Fruit fly (Drosophila melanogaster): Measurements from ENCODE around the gene trh.

The trh gene

DNA sequence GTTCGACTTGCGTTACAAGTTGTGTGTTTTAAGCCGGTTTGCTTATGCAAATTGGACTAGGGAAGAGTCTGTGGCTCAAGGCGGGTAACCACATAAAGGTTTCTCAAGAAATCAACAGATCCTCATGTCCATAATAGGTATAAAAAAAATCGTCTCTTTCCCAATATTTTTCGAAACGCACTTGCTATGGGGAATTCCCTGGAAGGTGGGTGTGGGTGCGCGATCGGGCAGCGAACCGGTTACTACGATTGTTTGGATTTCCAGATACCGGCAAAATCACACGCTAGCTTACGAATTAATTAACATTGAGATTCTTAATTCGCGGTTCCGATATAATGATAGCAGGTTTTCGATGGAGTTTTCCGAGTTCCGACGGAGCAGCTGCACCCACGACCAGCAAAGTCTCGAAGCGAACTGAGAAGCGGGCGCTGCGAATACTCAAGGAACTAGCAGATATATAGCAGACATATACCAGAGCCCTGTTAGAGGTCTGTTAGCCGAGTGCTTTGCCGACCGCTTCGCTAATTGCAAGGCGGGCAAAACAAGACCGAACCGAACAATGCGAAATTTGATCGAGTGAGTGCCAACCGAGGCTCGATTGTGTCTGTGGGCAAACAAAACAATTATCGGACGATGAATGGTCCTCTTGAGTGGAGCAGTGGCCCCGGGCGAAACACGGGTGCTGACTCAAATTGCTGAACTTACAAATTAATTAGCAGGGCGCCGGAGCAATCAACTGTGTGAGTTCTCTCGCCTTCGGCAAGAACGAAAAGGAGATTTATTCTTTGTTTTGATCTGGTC is 51.2 kb downstream of the trh start (continued):
- peak; percentile 81; the same call in 2 of the 4 replicates for TF ChIP-seq chinmo (GFP tag; IDR thresholded peaks at IDR 0.05; ENCODE audit: partially characterized antibody)
- TF ChIP-seq exex (tag; optimal IDR thresholded peaks at IDR 0.05) = no peak
- TF ChIP-seq ash1 (GFP tag; optimal IDR thresholded peaks at IDR 0.05) = no peak
- peak; percentile 26; the same call in 1 of the 2 replicates for TF ChIP-seq Bgb (GFP tag; IDR thresholded peaks at IDR 0.05; ENCODE audit: partially characterized antibody)
- no peak for TF ChIP-seq dpn (GFP tag; optimal IDR thresholded peaks at IDR 0.05)
- no peak for TF ChIP-seq pfk (GFP tag; optimal IDR thresholded peaks at IDR 0.05)
- TF ChIP-seq CG30020 (tag; optimal IDR thresholded peaks at IDR 0.05) = no peak
- no peak for TF ChIP-seq CTCF (GFP tag; optimal IDR thresholded peaks at IDR 0.05)
- TF ChIP-seq kni (GFP tag; optimal IDR thresholded peaks at IDR 0.05) = no peak
- TF ChIP-seq Dip2 (GFP tag; IDR thresholded peaks at IDR 0.05) = no peak
- no peak for TF ChIP-seq emc (GFP tag; optimal IDR thresholded peaks at IDR 0.05)
- no peak for TF ChIP-seq NK7.1 (GFP tag; optimal IDR thresholded peaks at IDR 0.05)
- TF ChIP-seq abd-A (tag; optimal IDR thresholded peaks at IDR 0.05) = peak; percentile 44

DNA sequence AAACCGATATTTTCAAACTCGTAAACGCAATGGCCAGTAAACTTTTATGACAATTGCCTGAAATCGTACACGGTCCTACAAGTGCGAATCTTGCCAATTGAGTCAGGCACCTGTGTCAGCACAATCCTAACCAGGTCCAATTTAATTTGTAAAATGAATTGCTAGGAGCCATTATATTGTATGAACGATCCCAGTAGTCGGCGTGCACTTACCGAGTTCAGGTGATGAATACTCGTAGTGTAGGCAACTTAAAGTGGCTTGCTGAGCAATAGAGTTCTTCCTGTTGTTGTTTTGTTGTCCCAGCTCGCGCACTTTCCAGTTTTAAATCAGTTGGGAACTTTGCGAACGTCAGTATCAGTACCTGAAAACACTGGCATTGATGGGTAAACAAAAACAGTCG is 51.9 kb downstream of the trh start:
- TF ChIP-seq CG11085 (GFP tag; IDR thresholded peaks at IDR 0.05) (no peak), Dbx (GFP tag; IDR thresholded peaks at IDR 0.05) (no peak), CG11247 (GFP tag; IDR thresholded peaks at IDR 0.05) (no peak), CG34422 (GFP tag; IDR thresholded peaks at IDR 0.05) (no peak), CG5953 (GFP tag; IDR thresholded peaks at IDR 0.05) (no peak), crc (GFP tag; optimal IDR thresholded peaks at IDR 0.05) (no peak), CG8944 (GFP tag; optimal IDR thresholded peaks at IDR 0.05) (no peak)

DNA sequence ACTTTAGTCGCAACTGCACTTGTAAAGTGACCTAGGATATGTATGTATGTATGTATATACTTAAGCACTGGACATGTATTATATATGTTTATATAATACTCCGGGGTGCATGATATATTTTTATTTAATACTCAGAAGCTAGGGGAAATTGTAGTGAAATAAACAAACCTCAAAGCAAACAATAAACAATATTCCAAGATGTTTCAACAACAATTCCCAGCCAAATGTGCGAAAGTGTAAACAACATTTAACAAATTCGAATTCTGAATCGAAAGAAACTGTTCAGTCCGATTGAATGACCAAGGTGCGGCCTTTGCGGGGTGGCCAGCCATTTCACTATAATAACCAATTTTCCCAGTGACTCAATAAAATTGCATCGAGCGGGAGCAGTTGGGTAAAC is 52.3 kb downstream of the trh start:
- TF ChIP-seq CG6689 (GFP tag; IDR thresholded peaks at IDR 0.05) (no peak), CG11456 (GFP tag; IDR thresholded peaks at IDR 0.05) (no peak), HmgD (GFP tag; optimal IDR thresholded peaks at IDR 0.05) (no peak), CG13624 (GFP tag; optimal IDR thresholded peaks at IDR 0.05) (no peak), CG13287 (GFP tag; IDR thresholded peaks at IDR 0.05; ENCODE audit: partially characterized antibody) (no peak), Pdp1 (GFP tag; optimal IDR thresholded peaks at IDR 0.05) (no peak), Neu2 (GFP tag; optimal IDR thresholded peaks at IDR 0.05; ENCODE audit: borderline replicate concordance) (no peak), mam (GFP tag; optimal IDR thresholded peaks at IDR 0.05) (no peak), Hsf (GFP tag; optimal IDR thresholded peaks at IDR 0.05) (no peak), CG17912 (GFP tag; optimal IDR thresholded peaks at IDR 0.05) (no peak), ara (GFP tag; IDR thresholded peaks at IDR 0.05) (no peak), scrt (GFP tag; optimal IDR thresholded peaks at IDR 0.05) (no peak)

DNA sequence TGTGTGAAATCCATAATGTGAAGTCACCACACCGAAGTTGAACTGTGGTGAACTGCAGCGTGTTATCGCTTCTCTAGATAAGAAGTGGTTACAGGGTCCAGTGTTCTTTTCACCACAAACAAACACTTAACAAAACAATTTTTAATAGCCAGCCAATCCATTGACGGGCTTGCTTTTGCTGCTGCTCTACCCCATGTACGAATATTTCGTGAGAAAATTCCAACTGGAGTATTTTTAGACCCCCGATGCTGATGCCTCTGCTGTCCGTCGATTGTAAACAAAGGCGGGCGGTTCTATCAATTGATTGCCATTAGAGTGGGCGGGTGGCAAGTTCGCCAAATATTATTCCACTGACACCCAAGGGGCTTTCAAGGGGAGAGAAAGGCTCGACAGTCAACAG is 53.4 kb downstream of the trh start:
- TF ChIP-seq CG2678 (tag; optimal IDR thresholded peaks at IDR 0.05) (no peak), CG42726 (GFP tag; IDR thresholded peaks at IDR 0.05; ENCODE audit: partially characterized antibody) (no peak), Atf6 (GFP tag; IDR thresholded peaks at IDR 0.05) (0 out of 2 replicates have a peak, but pooled peaks have one; percentile 21), CG13894 (tag; optimal IDR thresholded peaks at IDR 0.05) (peak; percentile 65), CG17829 (tag; optimal IDR thresholded peaks at IDR 0.05) (peak; percentile 4), al (GFP tag; IDR thresholded peaks at IDR 0.05) (no peak), CG4282 (GFP tag; optimal IDR thresholded peaks at IDR 0.05) (no peak), CG2199 (GFP tag; IDR thresholded peaks at IDR 0.05) (0 out of 3 replicates have a peak, but pooled peaks have one; percentile 7), CG17359 (tag; optimal IDR thresholded peaks at IDR 0.05) (peak; percentile 21), unc-4 (GFP tag; IDR thresholded peaks at IDR 0.05; ENCODE audit: partially characterized antibody) (no peak), CG17328 (GFP tag; IDR thresholded peaks at IDR 0.05) (no peak), so (GFP tag; IDR thresholded peaks at IDR 0.05) (no peak), lola (GFP tag; optimal IDR thresholded peaks at IDR 0.05) (no peak), CG2202 (tag; optimal IDR thresholded peaks at IDR 0.05) (no peak), Rx (GFP tag; IDR thresholded peaks at IDR 0.05) (no peak), ci (GFP tag; IDR thresholded peaks at IDR 0.05) (peak; percentile 22; the same call in 1 of the 3 replicates)
